Worm (Caenorhabditis elegans): ENCODE data around the gene denn-4.

DNA sequence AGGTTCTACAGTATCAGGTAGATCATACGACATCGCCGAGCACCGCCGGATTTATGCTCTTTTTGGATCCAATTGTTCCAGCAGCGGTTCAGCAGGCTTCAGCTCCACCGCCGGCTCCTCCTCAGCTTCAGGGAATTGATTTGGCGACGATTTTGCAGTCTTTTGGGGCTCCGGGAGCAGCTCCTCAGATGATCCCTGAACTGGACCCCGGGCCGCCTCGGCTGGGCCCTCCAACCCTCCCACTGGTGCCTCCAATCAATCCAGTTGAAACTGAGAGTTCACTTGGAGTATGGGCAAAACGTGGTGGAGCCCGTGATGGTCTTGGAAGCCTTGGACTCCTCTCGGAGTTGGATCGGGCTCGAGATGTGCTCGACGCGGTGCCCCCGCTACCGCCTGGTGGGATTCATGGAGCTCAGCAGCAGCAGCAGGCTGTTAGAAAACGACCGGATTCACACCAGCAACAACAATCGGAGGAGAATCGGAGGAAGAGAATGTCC lies 67.1 kb downstream of the denn-4 start:
- no peak for TF ChIP-seq nhr-77 (tag; optimal IDR thresholded peaks at IDR 0.05)
- no peak for TF ChIP-seq ama-1 (optimal IDR thresholded peaks at IDR 0.05)
- TF ChIP-seq nhr-12 (tag; optimal IDR thresholded peaks at IDR 0.05), result no peak
- no peak for TF ChIP-seq egl-27 (tag; optimal IDR thresholded peaks at IDR 0.05)
- no peak for TF ChIP-seq blmp-1 (tag; optimal IDR thresholded peaks at IDR 0.05; ENCODE audit: insufficient read depth)
- no peak for TF ChIP-seq nhr-25 (tag; optimal IDR thresholded peaks at IDR 0.05)
- no peak for TF ChIP-seq lsy-2 (tag; optimal IDR thresholded peaks at IDR 0.05)
- no peak for TF ChIP-seq unc-39 (tag; optimal IDR thresholded peaks at IDR 0.05)
- TF ChIP-seq elt-1 (tag; optimal IDR thresholded peaks at IDR 0.05), result no peak
- TF ChIP-seq ZK546.5 (tag; optimal IDR thresholded peaks at IDR 0.05), result no peak
- no peak for TF ChIP-seq alr-1 (tag; optimal IDR thresholded peaks at IDR 0.05)
- no peak for TF ChIP-seq nhr-10 (tag; optimal IDR thresholded peaks at IDR 0.05)
